Worm (Caenorhabditis elegans): ENCODE data around the gene F43C11.3.

ce11 chrII:2312747-2313146 is 40.4 kb upstream of the F43C11.3 start, which contains the start of the genes trim-21 and B0281.1:
- TF ChIP-seq ama-1 (optimal IDR thresholded peaks at IDR 0.05), result no peak
- TF ChIP-seq sea-1 (GFP tag; conservative IDR thresholded peaks at IDR 0.05), result no peak
- no peak for TF ChIP-seq hmbx-1 (tag; optimal IDR thresholded peaks at IDR 0.05)
- no peak for TF ChIP-seq tbx-37 (GFP tag; conservative IDR thresholded peaks at IDR 0.05)
- TF ChIP-seq flt-1 (GFP tag; IDR thresholded peaks at IDR 0.05), result no peak
- TF ChIP-seq B0310.2 (tag; optimal IDR thresholded peaks at IDR 0.05), result no peak
- no peak for TF ChIP-seq F13C5.2 (tag; optimal IDR thresholded peaks at IDR 0.05)
- TF ChIP-seq tra-4 (tag; optimal IDR thresholded peaks at IDR 0.05), result no peak
- no peak for TF ChIP-seq ceh-36 (tag; optimal IDR thresholded peaks at IDR 0.05)
- TF ChIP-seq scrt-1 (GFP tag; IDR thresholded peaks at IDR 0.05), result no peak
- TF ChIP-seq ceh-13 (GFP tag; optimal IDR thresholded peaks at IDR 0.05), result no peak
- TF ChIP-seq aly-1 (tag; optimal IDR thresholded peaks at IDR 0.05), result no peak
